Worm (Caenorhabditis elegans) whole organism, dauer: ENCODE results near the gene popl-5.

Experiments
- unc-62 ChIP-seq: sonication (generic microtip); optimal IDR thresholded peaks from 2 replicates; lab custom pipeline; 2017; ENCODE audit warnings: missing biosample characterization, missing genetic modification reagents, missing genetic modification characterization

Gene popl-5

ce11 chrIII:11459802-11460201, 27.3 kb downstream of the popl-5 start:
- no peak for TF ChIP-seq unc-62 (GFP tag; lab: Kevin White, UChicago)

- no peak for TF ChIP-seq unc-62 (GFP tag; lab: Kevin White, UChicago)
Measured at ce11 chrIII:11459041-11459440, 28.1 kb downstream of the popl-5 start.

ce11 chrIII:11457911-11458310, 29.2 kb downstream of the popl-5 start:
- no peak for TF ChIP-seq unc-62 (GFP tag; lab: Kevin White, UChicago)

- no peak for TF ChIP-seq unc-62 (GFP tag; lab: Kevin White, UChicago)
Measured at ce11 chrIII:11456577-11456976, 30.6 kb downstream of the popl-5 start, which contains the start of gene plr-1. Gene plr-1 (plus strand): TSS chrIII:11456877.

- TF ChIP-seq unc-62 (GFP tag; lab: Kevin White, UChicago) = no peak
Measured at ce11 chrIII:11453970-11454369, 33.2 kb downstream of the popl-5 start.

- TF ChIP-seq unc-62 (GFP tag; lab: Kevin White, UChicago) = no peak
Measured at ce11 chrIII:11452530-11452929, 34.6 kb downstream of the popl-5 start.

- TF ChIP-seq unc-62 (GFP tag; lab: Kevin White, UChicago) = no peak
Measured at ce11 chrIII:11451380-11451779, 35.8 kb downstream of the popl-5 start.

- TF ChIP-seq unc-62 (GFP tag; lab: Kevin White, UChicago) = no peak
Measured at ce11 chrIII:11448330-11448729, 38.8 kb downstream of the popl-5 start.

ce11 chrIII:11446826-11447225, 40.3 kb downstream of the popl-5 start:
- no peak for TF ChIP-seq unc-62 (GFP tag; lab: Kevin White, UChicago)

- no peak for TF ChIP-seq unc-62 (GFP tag; lab: Kevin White, UChicago)
Measured at ce11 chrIII:11444796-11445386, 42.3 kb downstream of the popl-5 start.

ce11 chrIII:11443408-11443994, 43.6 kb downstream of the popl-5 start:
- TF ChIP-seq unc-62 (GFP tag; lab: Kevin White, UChicago) = no peak

ce11 chrIII:11442556-11442955, 44.6 kb downstream of the popl-5 start, which contains the start of gene sbp-1:
Gene sbp-1 (minus strand): TSS chrIII:11442566.
- no peak for TF ChIP-seq unc-62 (GFP tag; lab: Kevin White, UChicago)
